Worm (Caenorhabditis elegans) whole organism, L4 larva: Measurements from ENCODE around the gene C12D12.1.

Experiments used
- F10B5.3 ChIP-seq: sonication (generic microtip); optimal IDR thresholded peaks from 2 replicates; lab custom pipeline; 2016; ENCODE audit warnings: mild to moderate bottlenecking, missing genetic modification characterization, missing compliant biosample characterization
- F44E2.7 ChIP-seq: fragments of 200-800 bp; sonication (Bioruptor generic); IDR thresholded peaks from 2 replicates; pipeline ENCODE4 v2.1.2; 2022; ENCODE audit warnings: missing genetic modification characterization, missing compliant biosample characterization
- F49E8.2 ChIP-seq: sonication (generic microtip); optimal IDR thresholded peaks from 2 replicates; lab custom pipeline; 2016; ENCODE audit warnings: missing compliant biosample characterization, mild to moderate bottlenecking, missing genetic modification characterization, borderline replicate concordance
- T26A8.4 ChIP-seq: fragments of 200-800 bp; sonication (Bioruptor generic); IDR thresholded peaks from 2 replicates; pipeline ENCODE4 v1.3.6; 2022; ENCODE audit warnings: missing genetic modification characterization, missing compliant biosample characterization
- Y105C5A.15 ChIP-seq: fragments of 200-800 bp; sonication (Bioruptor generic); IDR thresholded peaks from 2 replicates; pipeline ENCODE4 v1.3.6; 2022; ENCODE audit warnings: missing genetic modification characterization, missing compliant biosample characterization
- Y5F2A.4 ChIP-seq: fragments of 200-800 bp; sonication (Bioruptor generic); optimal IDR thresholded peaks from 2 replicates; lab custom pipeline; 2018; ENCODE audit warnings: mild to moderate bottlenecking, missing genetic modification characterization, missing compliant biosample characterization
- ZK337.2 ChIP-seq: fragments of 200-800 bp; sonication (Bioruptor generic); IDR thresholded peaks from 2 replicates; pipeline ENCODE4 v1.3.6; 2022; ENCODE audit warnings: missing genetic modification reagents, missing genetic modification characterization, missing compliant biosample characterization
- aly-2 ChIP-seq: sonication (generic microtip); optimal IDR thresholded peaks from 2 replicates; lab custom pipeline; 2018; ENCODE audit warnings: missing biosample characterization, missing genetic modification characterization
- ctbp-1 ChIP-seq: fragments of 200-800 bp; sonication (Bioruptor generic); IDR thresholded peaks from 2 replicates; pipeline ENCODE4 v1.3.6; 2022; ENCODE audit warnings: missing genetic modification reagents, missing genetic modification characterization, missing compliant biosample characterization
- daf-16 ChIP-seq, 3 experiments: sonication (generic microtip); optimal IDR thresholded peaks; 2 replicates each; lab custom pipeline; 2016 to 2017; ENCODE audit warnings: missing genetic modification characterization in 3 of 3, missing genetic modification reagents in 3 of 3, mild to moderate bottlenecking in 2 of 3, missing compliant biosample characterization in 2 of 3, missing biosample characterization in 1 of 3, moderate library complexity in 1 of 3
- daf-8 ChIP-seq: fragments of 200-800 bp; sonication (Bioruptor generic); IDR thresholded peaks from 2 replicates; pipeline ENCODE4 v1.3.6; 2022; ENCODE audit warnings: missing genetic modification characterization, missing compliant biosample characterization
- duxl-1 ChIP-seq: sonication (generic microtip); optimal IDR thresholded peaks from 2 replicates; lab custom pipeline; 2016; ENCODE audit warnings: mild to moderate bottlenecking, missing genetic modification characterization, moderate library complexity, missing compliant biosample characterization; ENCODE audit not compliant: poor library complexity
- fkh-10 ChIP-seq: fragments of 150-350 bp; optimal IDR thresholded peaks from 2 replicates; lab custom pipeline; 2014; ENCODE audit warnings: missing biosample characterization, missing genetic modification reagents, missing genetic modification characterization
- hif-1 ChIP-seq, 2 experiments: sonication (generic microtip); optimal IDR thresholded peaks; 2 replicates each; lab custom pipeline; 2016 to 2017; ENCODE audit warnings: missing compliant biosample characterization in 2 of 2, missing genetic modification characterization in 2 of 2, missing genetic modification reagents in 2 of 2, missing genotype in 2 of 2, mild to moderate bottlenecking in 1 of 2
- lin-13 ChIP-seq: fragments of 150-350 bp; optimal IDR thresholded peaks from 2 replicates; lab custom pipeline; 2014; ENCODE audit warnings: missing biosample characterization, missing genetic modification reagents, missing genetic modification characterization
- lsy-2 ChIP-seq, 2 experiments: fragments of 150-350 bp in 1 of 2; sonication (generic microtip) in 1 of 2; optimal IDR thresholded peaks; 2 replicates each; lab custom pipeline; 2014 to 2017; ENCODE audit warnings: missing biosample characterization in 2 of 2, missing genetic modification characterization in 2 of 2
- madf-5 ChIP-seq, 2 experiments: fragments of 200-800 bp; sonication (Bioruptor generic); IDR thresholded peaks; 2 replicates each; pipeline ENCODE4 v1.3.6; 2022; ENCODE audit warnings: missing compliant biosample characterization in 2 of 2, missing genetic modification characterization in 2 of 2
- madf-9 ChIP-seq: fragments of 200-800 bp; sonication (Bioruptor generic); conservative IDR thresholded peaks from 2 replicates; pipeline ENCODE4 v1.3.6; 2022; ENCODE audit warnings: missing genetic modification reagents, missing genetic modification characterization, missing compliant biosample characterization
- mdt-29 ChIP-seq: fragments of 200-800 bp; sonication (Bioruptor generic); IDR thresholded peaks from 2 replicates; pipeline ENCODE4 v1.3.6; 2022; ENCODE audit warnings: missing genetic modification reagents, missing genetic modification characterization, missing compliant biosample characterization
- nhr-237 ChIP-seq: sonication (generic microtip); optimal IDR thresholded peaks from 2 replicates; lab custom pipeline; 2017; ENCODE audit warnings: missing biosample characterization, missing genetic modification characterization
- nhr-41 ChIP-seq: fragments of 200-800 bp; sonication (Bioruptor generic); IDR thresholded peaks from 2 replicates; pipeline ENCODE4 v1.3.6; 2022; ENCODE audit warnings: missing genetic modification reagents, missing genetic modification characterization, missing compliant biosample characterization
- nhr-42 ChIP-seq: fragments of 200-800 bp; sonication (Bioruptor generic); IDR thresholded peaks from 2 replicates; pipeline ENCODE4 v1.3.6; 2022; ENCODE audit warnings: missing genetic modification characterization, missing compliant biosample characterization
- nhr-77 ChIP-seq: fragments of 150-350 bp; optimal IDR thresholded peaks from 2 replicates; lab custom pipeline; 2014; ENCODE audit warnings: missing biosample characterization, missing genetic modification characterization
- saeg-2 ChIP-seq: fragments of 200-800 bp; sonication (Bioruptor generic); IDR thresholded peaks from 2 replicates; pipeline ENCODE4 v1.3.6; 2022; ENCODE audit warnings: missing genetic modification reagents, missing genetic modification characterization, missing compliant biosample characterization
- snpc-1.2 ChIP-seq: fragments of 200-800 bp; sonication (Bioruptor generic); IDR thresholded peaks from 2 replicates; pipeline ENCODE4 v1.3.6; 2022; ENCODE audit warnings: missing genetic modification reagents, missing genetic modification characterization, missing compliant biosample characterization
- snpc-4 ChIP-seq: fragments of 150-350 bp; optimal IDR thresholded peaks from 2 replicates; lab custom pipeline; 2014; ENCODE audit warnings: missing biosample characterization, missing genetic modification characterization
- spr-1 ChIP-seq: sonication (generic microtip); optimal IDR thresholded peaks from 2 replicates; lab custom pipeline; 2016; ENCODE audit warnings: mild to moderate bottlenecking, missing genetic modification characterization, missing compliant biosample characterization
- unc-130 ChIP-seq: sonication (generic microtip); optimal IDR thresholded peaks from 2 replicates; lab custom pipeline; 2016; ENCODE audit warnings: missing genetic modification reagents, missing genetic modification characterization, missing compliant biosample characterization
- unc-39 ChIP-seq: sonication (generic microtip); optimal IDR thresholded peaks from 2 replicates; lab custom pipeline; 2017; ENCODE audit warnings: missing biosample characterization, missing genetic modification characterization
- unc-62 ChIP-seq, 3 experiments: fragments of 150-350 bp in 1 of 3; sonication (generic microtip); optimal IDR thresholded peaks in 2 of 3; peaks in 1 of 3; 1 replicate in 1 of 3; 2 replicates in 2 of 3; lab custom pipeline; 2014 to 2017; ENCODE audit warnings: missing biosample characterization in 3 of 3, missing genetic modification characterization in 3 of 3, missing genetic modification reagents in 3 of 3, missing genotype in 1 of 3
- vab-7 ChIP-seq: fragments of 200-800 bp; sonication (Bioruptor generic); IDR thresholded peaks from 2 replicates; pipeline ENCODE4 v1.3.6; 2022; ENCODE audit warnings: missing genetic modification reagents, missing genetic modification characterization, missing compliant biosample characterization
- zfp-2 ChIP-seq: sonication (generic microtip); optimal IDR thresholded peaks from 2 replicates; lab custom pipeline; 2016; ENCODE audit warnings: mild to moderate bottlenecking, missing genetic modification characterization, missing compliant biosample characterization
- ztf-11 ChIP-seq: fragments of 150-350 bp; optimal IDR thresholded peaks from 2 replicates; lab custom pipeline; 2014; ENCODE audit warnings: missing biosample characterization, missing genetic modification characterization

C12D12.1 gene

DNA sequence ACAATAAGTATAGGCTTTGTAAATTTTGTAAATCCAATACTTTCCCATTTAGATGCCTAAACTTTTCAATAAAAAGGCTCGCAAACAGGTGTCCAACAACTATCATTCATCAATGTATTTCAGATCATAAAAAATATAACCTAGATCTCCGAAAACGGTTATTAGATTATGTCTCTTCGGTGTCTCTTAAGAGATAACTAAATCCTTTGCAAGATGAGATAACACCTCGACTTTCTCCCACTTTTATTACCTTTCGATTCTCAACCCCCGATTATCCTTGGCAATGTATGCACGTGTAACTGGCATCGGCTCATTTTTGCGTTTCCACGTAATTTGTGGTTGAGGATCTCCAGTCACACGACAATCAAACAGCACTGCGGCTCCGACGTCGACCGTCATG is 37.0 kb upstream of the C12D12.1 start:
- no peak for TF ChIP-seq duxl-1 (tag; lab: Kevin White, UChicago)
- no peak for TF ChIP-seq Y105C5A.15 (GFP tag; lab: Robert Waterston, UW)
- TF ChIP-seq F10B5.3, result no peak
- TF ChIP-seq nhr-42 (GFP tag; lab: Robert Waterston, UW), result no peak
- no peak for TF ChIP-seq daf-16 (GFP tag; optimal IDR thresholded peaks at IDR 0.05; lab: Kevin White, UChicago)
- TF ChIP-seq daf-16 (tag; optimal IDR thresholded peaks at IDR 0.05; lab: Kevin White, UChicago), result no peak
- no peak for TF ChIP-seq madf-5 (GFP tag; IDR thresholded peaks at IDR 0.05; lab: Robert Waterston, UW)
- no peak for TF ChIP-seq unc-130 (GFP tag; lab: Kevin White, UChicago)
- TF ChIP-seq spr-1, result no peak
- no peak for TF ChIP-seq fkh-10 (GFP tag; lab: Kevin White, UChicago)
- TF ChIP-seq hif-1 (tag; optimal IDR thresholded peaks at IDR 0.05; lab: Kevin White, UChicago), result no peak
- TF ChIP-seq ctbp-1 (GFP tag; lab: Robert Waterston, UW), result no peak
- no peak for TF ChIP-seq F44E2.7 (GFP tag; lab: Robert Waterston, UW)
- no peak for TF ChIP-seq ztf-11 (tag; lab: Kevin White, UChicago)
- no peak for TF ChIP-seq mdt-29 (GFP tag; lab: Robert Waterston, UW)
- TF ChIP-seq lin-13 (GFP tag; lab: Kevin White, UChicago), result no peak
- no peak for TF ChIP-seq saeg-2 (GFP tag; lab: Robert Waterston, UW)
- TF ChIP-seq snpc-4 (tag; lab: Kevin White, UChicago), result no peak
- no peak for TF ChIP-seq nhr-77 (tag; lab: Kevin White, UChicago)
- no peak for TF ChIP-seq madf-9 (GFP tag; lab: Robert Waterston, UW)

- no peak for TF ChIP-seq vab-7 (GFP tag; lab: Robert Waterston, UW)
- TF ChIP-seq nhr-237 (tag; lab: Kevin White, UChicago), result no peak
- TF ChIP-seq aly-2 (tag; lab: Kevin White, UChicago), result no peak
- no peak for TF ChIP-seq daf-8 (GFP tag; lab: Robert Waterston, UW)
- peak in 1 of 2 experiments; percentile 42 for TF ChIP-seq unc-62 (GFP tag; optimal IDR thresholded peaks at IDR 0.05 in 1 of 2; lab: Kevin White, UChicago)
- no peak for TF ChIP-seq unc-62 (tag; optimal IDR thresholded peaks at IDR 0.05; lab: Kevin White, UChicago)
- no peak for TF ChIP-seq nhr-41 (GFP tag; lab: Robert Waterston, UW)
These were observed 35.2 kb upstream of the C12D12.1 start for ce11 chrX:3463875-3464274.

DNA sequence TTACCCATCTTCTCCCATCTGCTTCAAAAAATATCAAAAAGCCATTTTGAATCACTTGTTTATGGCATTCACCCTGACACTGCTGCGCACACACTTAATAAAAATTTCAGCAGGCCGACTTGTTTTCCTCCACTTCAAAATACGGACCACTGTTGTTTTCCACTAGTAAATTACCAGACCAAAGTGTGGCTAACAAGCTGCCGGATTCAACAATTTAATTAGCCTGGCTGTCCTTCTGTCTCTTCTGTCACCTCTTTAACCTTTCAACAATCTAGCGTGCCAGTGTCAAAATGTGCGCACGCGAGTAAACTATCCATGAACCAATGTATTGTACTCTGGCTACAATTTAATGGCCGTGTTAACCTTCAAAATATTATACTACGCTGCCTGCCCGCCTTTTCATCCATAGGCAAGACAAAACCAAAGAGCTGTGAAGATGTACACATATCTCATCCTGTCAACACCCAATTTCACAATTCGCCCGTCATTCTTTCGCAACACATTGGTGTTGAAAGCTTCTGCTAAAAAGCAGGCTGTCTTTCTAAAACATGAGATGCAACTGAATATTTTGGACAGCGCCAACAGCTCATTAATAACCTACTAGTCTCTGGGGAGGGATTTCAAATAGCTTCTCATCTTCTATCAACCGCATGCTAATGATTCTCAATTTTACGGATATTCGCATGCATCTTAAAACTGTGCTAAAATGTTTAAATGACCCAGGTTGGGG is 34.6 kb upstream of the C12D12.1 start:
- TF ChIP-seq saeg-2 (GFP tag; lab: Robert Waterston, UW) (0 out of 2 replicates have a peak, but pooled peaks have one; percentile 21), Y5F2A.4 (GFP tag; lab: Kevin White, UChicago) (no peak)
- TF ChIP-seq, all 104 proteins: peak for 1

DNA sequence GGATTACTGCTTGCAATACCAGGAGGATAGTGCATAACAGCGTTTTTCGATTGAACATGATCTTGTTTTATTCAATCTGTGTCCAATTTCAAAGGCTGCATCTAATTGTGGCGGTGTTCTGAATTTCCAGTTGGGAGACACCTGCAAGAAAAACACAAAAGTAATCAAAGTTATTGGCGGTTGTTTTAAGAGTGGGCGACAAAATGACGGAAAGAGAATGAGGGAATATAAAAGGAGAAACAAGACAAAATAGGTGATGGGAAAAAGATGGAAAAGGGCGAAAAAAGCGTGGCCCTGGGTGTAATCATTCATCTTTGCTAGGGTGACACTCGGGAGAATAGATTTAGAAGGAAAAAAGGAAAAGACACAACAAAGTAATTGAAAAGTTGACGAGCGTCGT is 33.3 kb upstream of the C12D12.1 start, which contains the start of the genes ZK377.15 and sax-3:
TSS of gene ZK377.15 (minus strand) at position 101 of the 400 bp plus-strand sequence.
TSS of gene sax-3 (minus strand) at position 143 of the 400 bp plus-strand sequence.
- TF ChIP-seq zfp-2 (tag; lab: Kevin White, UChicago) (no peak), F49E8.2 (tag; lab: Kevin White, UChicago) (no peak), snpc-1.2 (GFP tag; lab: Robert Waterston, UW) (no peak), mdt-29 (GFP tag; lab: Robert Waterston, UW) (no peak), lsy-2 (tag; optimal IDR thresholded peaks at IDR 0.05; lab: Kevin White, UChicago) (no peak), madf-9 (GFP tag; lab: Robert Waterston, UW) (no peak), ZK337.2 (GFP tag; lab: Robert Waterston, UW) (no peak), T26A8.4 (GFP tag; lab: Robert Waterston, UW) (no peak), unc-39 (tag; lab: Kevin White, UChicago) (no peak), hif-1 (tag; optimal IDR thresholded peaks at IDR 0.05; lab: Kevin White, UChicago) (no peak)
- TF ChIP-seq, all 104 proteins: peak for 0
